Fruit fly (Drosophila melanogaster) whole organism, pupa: Measurements from ENCODE around the gene CG34382.

ENCODE experiments used
- CG8301 ChIP-seq: fragments of 200-800 bp; sonication (Bioruptor generic); optimal IDR thresholded peaks from 2 replicates; lab custom pipeline; 2018; ENCODE audit warnings: missing biosample characterization, mild to moderate bottlenecking, missing genetic modification characterization
- Snoo ChIP-seq: fragments of 200-800 bp; sonication (Bioruptor generic); optimal IDR thresholded peaks from 3 replicates; lab custom pipeline; 2017; ENCODE audit warnings: missing biosample characterization, mild to moderate bottlenecking, missing genetic modification characterization, inconsistent platforms

DNA sequence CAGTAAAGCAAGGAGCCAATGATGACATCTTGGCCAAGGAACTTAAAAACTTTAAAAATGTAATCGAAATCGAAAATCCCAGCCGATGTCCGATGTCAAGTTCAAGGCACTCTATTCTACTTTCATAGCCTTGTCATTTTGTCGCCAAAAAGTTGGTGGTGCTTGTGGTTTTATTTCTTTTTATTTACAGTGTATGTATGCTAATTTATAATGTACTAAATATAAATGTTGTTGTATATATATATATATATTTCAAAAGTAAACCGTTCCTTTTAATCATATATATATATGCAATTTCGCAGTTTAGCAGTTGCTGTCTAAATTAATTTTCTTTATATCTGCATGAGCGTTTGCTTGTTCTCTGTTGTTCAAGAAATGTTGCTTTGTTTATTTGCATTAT is 15.9 kb downstream of the CG34382 start, which contains the start of the genes CG6709 and Hez:
- TF ChIP-seq Snoo (tag; lab: Kevin White, UChicago) (no peak), CG8301 (tag; lab: Kevin White, UChicago) (no peak)
